Fruit fly (Drosophila melanogaster): ENCODE results near the gene Cftr.

The Cftr gene

DNA sequence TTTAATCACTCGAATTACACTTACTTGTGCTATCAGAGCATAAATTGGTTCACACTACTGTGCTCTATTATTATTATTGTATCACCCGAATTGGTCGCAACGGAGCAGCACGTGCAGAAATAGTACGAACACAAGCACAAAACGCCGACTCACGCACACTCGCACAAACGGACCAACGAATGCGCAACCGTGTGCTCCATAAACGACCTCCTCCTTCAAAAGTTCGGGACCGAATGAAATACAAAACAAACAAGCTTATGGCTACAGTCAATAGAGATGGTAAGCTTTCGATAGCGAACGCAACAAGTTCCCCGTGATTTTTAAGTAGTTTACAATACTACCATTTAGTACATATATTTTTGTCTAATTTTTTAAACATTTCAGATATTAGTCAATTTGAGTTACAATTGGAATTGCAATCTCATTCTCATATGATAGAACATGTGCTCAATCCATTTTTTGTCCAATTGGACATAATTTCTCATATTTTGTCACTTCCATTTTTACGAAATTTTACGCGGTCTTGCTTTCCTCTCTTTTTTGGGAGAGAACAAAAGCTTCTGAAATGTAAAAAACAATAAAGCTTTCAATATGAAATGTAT lies at the start of gene Cftr (continued):
- peak; percentile 86 for TF ChIP-seq Sry-δ (GFP tag; optimal IDR thresholded peaks at IDR 0.05)
- peak; percentile 41 for TF ChIP-seq NC2β (GFP tag; optimal IDR thresholded peaks at IDR 0.05)
- peak; percentile 44 for TF ChIP-seq CG4854 (GFP tag; optimal IDR thresholded peaks at IDR 0.05)
- no peak for TF ChIP-seq salm (tag; optimal IDR thresholded peaks at IDR 0.05)
- peak; percentile 30 for TF ChIP-seq CG33213 (GFP tag; optimal IDR thresholded peaks at IDR 0.05)
- TF ChIP-seq croc (GFP tag; conservative IDR thresholded peaks at IDR 0.05): no peak
- no peak for TF ChIP-seq CG1832 (GFP tag; optimal IDR thresholded peaks at IDR 0.05)
- TF ChIP-seq CG18011 (GFP tag; optimal IDR thresholded peaks at IDR 0.05): no peak
- TF ChIP-seq CG11696 (GFP tag; IDR thresholded peaks at IDR 0.05): no peak; the same call in 1 of the 2 replicates
- TF ChIP-seq h (optimal IDR thresholded peaks at IDR 0.05): no peak
- peak; percentile 38 for TF ChIP-seq CG4282 (GFP tag; optimal IDR thresholded peaks at IDR 0.05)
- peak; percentile 45 for TF ChIP-seq CG17385 (GFP tag; optimal IDR thresholded peaks at IDR 0.05)
- TF ChIP-seq sens (GFP tag): peak; percentile 87
- no peak for TF ChIP-seq CG6689 (GFP tag; IDR thresholded peaks at IDR 0.05)
- peak; percentile 60 for TF ChIP-seq mam (GFP tag; optimal IDR thresholded peaks at IDR 0.05)
- TF ChIP-seq CG17568 (GFP tag; optimal IDR thresholded peaks at IDR 0.05): peak; percentile 40
- TF ChIP-seq CG3838 (GFP tag; optimal IDR thresholded peaks at IDR 0.05): peak; percentile 92
- TF ChIP-seq CG2889 (GFP tag; IDR thresholded peaks at IDR 0.05): no peak
- TF ChIP-seq crol (GFP tag; IDR thresholded peaks at IDR 0.05): no peak
- peak; percentile 47 for TF ChIP-seq Dek (tag; optimal IDR thresholded peaks at IDR 0.05)
- no peak for TF ChIP-seq Six4 (GFP tag; optimal IDR thresholded peaks at IDR 0.05)
- TF ChIP-seq ac (GFP tag; optimal IDR thresholded peaks at IDR 0.05): no peak
- TF ChIP-seq vvl (GFP tag; IDR thresholded peaks at IDR 0.05): no peak; the same call in none of the 2 replicates
- TF ChIP-seq nau (GFP tag; optimal IDR thresholded peaks at IDR 0.05): no peak
- TF ChIP-seq bbx (GFP tag; IDR thresholded peaks at IDR 0.05; ENCODE audit: partially characterized antibody): peak; percentile 74; the same call in 1 of the 2 replicates
- no peak for TF ChIP-seq Oli (tag; optimal IDR thresholded peaks at IDR 0.05)
- peak; percentile 39 for TF ChIP-seq CG13296 (GFP tag; optimal IDR thresholded peaks at IDR 0.05)
- peak; percentile 35 for TF ChIP-seq unpg (GFP tag; optimal IDR thresholded peaks at IDR 0.05)
- TF ChIP-seq abd-A (tag; optimal IDR thresholded peaks at IDR 0.05): peak; percentile 47
- TF ChIP-seq gcm (GFP tag; optimal IDR thresholded peaks at IDR 0.05): no peak
- peak; percentile 13 for TF ChIP-seq HmgD (GFP tag; optimal IDR thresholded peaks at IDR 0.05)
- no peak for TF ChIP-seq klu (GFP tag; IDR thresholded peaks at IDR 0.05)
- 0 out of 2 replicates have a peak, but pooled peaks have one; percentile 17 for TF ChIP-seq CG1024 (GFP tag; IDR thresholded peaks at IDR 0.05)
- peak; percentile 42; the same call in 1 of the 3 replicates for TF ChIP-seq dysf (GFP tag; IDR thresholded peaks at IDR 0.05)
- TF ChIP-seq eyg (GFP tag; optimal IDR thresholded peaks at IDR 0.05): peak; percentile 22
- no peak for TF ChIP-seq slp2 (GFP tag; optimal IDR thresholded peaks at IDR 0.05)
- peak; percentile 35 for TF ChIP-seq stwl (tag; optimal IDR thresholded peaks at IDR 0.05)
- peak; percentile 61 for TF ChIP-seq Bteb2 (GFP tag; optimal IDR thresholded peaks at IDR 0.05)
- TF ChIP-seq CG13424 (tag; optimal IDR thresholded peaks at IDR 0.05): no peak
- TF ChIP-seq ken (GFP tag; IDR thresholded peaks at IDR 0.05): no peak; the same call in 2 of the 3 replicates
- TF ChIP-seq CG30020 (tag; optimal IDR thresholded peaks at IDR 0.05): no peak
- TF ChIP-seq stc (GFP tag; IDR thresholded peaks at IDR 0.05): peak; percentile 31; the same call in 1 of the 2 replicates
- no peak for TF ChIP-seq Blimp-1 (GFP tag; optimal IDR thresholded peaks at IDR 0.05)
- peak; percentile 57 for TF ChIP-seq NfI (GFP tag; optimal IDR thresholded peaks at IDR 0.05)
- TF ChIP-seq CG31224 (GFP tag; IDR thresholded peaks at IDR 0.05): no peak
- TF ChIP-seq CG15601 (tag; optimal IDR thresholded peaks at IDR 0.05): no peak
- TF ChIP-seq CG16779 (GFP tag; IDR thresholded peaks at IDR 0.05): peak; percentile 65; the same call in 1 of the 2 replicates
- no peak for TF ChIP-seq hkb (optimal IDR thresholded peaks at IDR 0.05)
- TF ChIP-seq hkb (GFP tag; IDR thresholded peaks at IDR 0.05): peak; percentile 65
- peak; percentile 53 for TF ChIP-seq zfh2 (GFP tag; optimal IDR thresholded peaks at IDR 0.05)
- no peak; the same call in 1 of the 2 replicates for TF ChIP-seq CG17612 (GFP tag; IDR thresholded peaks at IDR 0.05)
